Worm (Caenorhabditis elegans): Measurements from ENCODE around the gene srg-7.

DNA sequence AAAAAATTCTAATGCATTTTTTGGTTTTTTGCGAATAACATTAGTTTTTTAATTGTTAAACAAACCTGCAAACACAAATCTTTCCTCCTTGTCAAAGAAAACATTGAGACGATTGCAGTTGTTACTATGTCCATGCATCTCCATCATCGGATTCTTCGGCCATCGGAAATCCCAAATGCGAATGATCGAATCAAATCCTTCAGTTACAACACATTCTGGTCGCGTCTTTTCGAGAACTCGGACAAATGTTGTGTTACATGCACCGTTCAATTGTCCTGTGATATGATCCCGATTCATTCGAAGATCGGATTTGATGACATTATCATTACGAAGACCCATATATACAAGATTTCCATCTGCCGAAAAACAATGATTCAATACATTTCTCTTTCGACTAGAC lies 32.3 kb upstream of the srg-7 start:
- TF ChIP-seq xbp-1 (tag; optimal IDR thresholded peaks at IDR 0.05) (no peak), unc-30 (tag; optimal IDR thresholded peaks at IDR 0.05) (no peak), efl-1 (optimal IDR thresholded peaks at IDR 0.05) (no peak), efl-1 (GFP tag; optimal IDR thresholded peaks at IDR 0.05 in 1 of 2) (peak in 1 of 2 experiments; percentile 56), ceh-90 (tag; optimal IDR thresholded peaks at IDR 0.05) (no peak), ama-1 (optimal IDR thresholded peaks at IDR 0.05) (no peak), grh-1 (GFP tag; IDR thresholded peaks at IDR 0.05) (no peak), hlh-17 (GFP tag; optimal IDR thresholded peaks at IDR 0.05; ENCODE audit: borderline replicate concordance) (no peak), dsc-1 (tag; optimal IDR thresholded peaks at IDR 0.05) (no peak), aly-2 (tag; optimal IDR thresholded peaks at IDR 0.05) (no peak)

Measured in whole organism, L1 larva.